Worm (Caenorhabditis elegans) whole organism, L3 larva: ENCODE measurements around the gene dhrr-1.
A peak's percentile ranks its signal among the peaks of the same experiment; 100 is the strongest.

Experiments
- R02D3.7 ChIP-seq: fragments of 150-350 bp; optimal IDR thresholded peaks from 2 replicates; lab custom pipeline; 2014; ENCODE audit warnings: missing biosample characterization, missing genetic modification characterization
- ZK546.5 ChIP-seq: sonication (generic microtip); optimal IDR thresholded peaks from 2 replicates; lab custom pipeline; 2017; ENCODE audit warnings: missing biosample characterization, missing genetic modification characterization
- aly-2 ChIP-seq: fragments of 150-350 bp; optimal IDR thresholded peaks from 2 replicates; lab custom pipeline; 2014; ENCODE audit warnings: missing biosample characterization, missing genetic modification characterization
- ama-1 ChIP-seq: fragments of 150-350 bp; optimal IDR thresholded peaks from 2 replicates; lab custom pipeline; 2018
- ceh-16 ChIP-seq: sonication (generic microtip); optimal IDR thresholded peaks from 2 replicates; lab custom pipeline; 2017; ENCODE audit warnings: missing biosample characterization, missing genetic modification characterization
- ceh-28 ChIP-seq: fragments of 150-350 bp; optimal IDR thresholded peaks from 2 replicates; lab custom pipeline; 2014; ENCODE audit warnings: missing biosample characterization, missing genetic modification reagents, missing genetic modification characterization
- ceh-82 ChIP-seq: fragments of 150-350 bp; optimal IDR thresholded peaks from 2 replicates; lab custom pipeline; 2014; ENCODE audit warnings: missing biosample characterization, missing genetic modification characterization
- ceh-9 ChIP-seq: sonication (generic microtip); optimal IDR thresholded peaks from 2 replicates; lab custom pipeline; 2018; ENCODE audit warnings: missing biosample characterization, missing genetic modification characterization
- egl-5 ChIP-seq: fragments of 150-350 bp; optimal IDR thresholded peaks from 2 replicates; lab custom pipeline; 2017; ENCODE audit warnings: missing biosample characterization, missing genetic modification reagents, missing genetic modification characterization, inconsistent platforms
- elt-1 ChIP-seq: fragments of 150-350 bp; optimal IDR thresholded peaks from 2 replicates; lab custom pipeline; 2014; ENCODE audit warnings: missing biosample characterization, missing genetic modification characterization
- elt-2 ChIP-seq: sonication (generic microtip); optimal IDR thresholded peaks from 2 replicates; lab custom pipeline; 2016; ENCODE audit warnings: missing genetic modification reagents, mild to moderate bottlenecking, missing genetic modification characterization, missing compliant biosample characterization
- eor-1 ChIP-seq, 2 experiments: fragments of 150-350 bp; optimal IDR thresholded peaks; 2 replicates each; lab custom pipeline; 2014 to 2018; ENCODE audit warnings: missing biosample characterization in 2 of 2, missing genetic modification characterization in 2 of 2
- fkh-10 ChIP-seq: sonication (generic microtip); optimal IDR thresholded peaks from 2 replicates; lab custom pipeline; 2017; ENCODE audit warnings: missing biosample characterization, missing genetic modification reagents, missing genetic modification characterization
- fkh-2 ChIP-seq: fragments of 150-350 bp; optimal IDR thresholded peaks from 2 replicates; lab custom pipeline; 2014; ENCODE audit warnings: missing biosample characterization, missing genetic modification reagents, missing genetic modification characterization
- fos-1 ChIP-seq: fragments of 150-350 bp; optimal IDR thresholded peaks from 2 replicates; lab custom pipeline; 2014; ENCODE audit warnings: missing biosample characterization, missing genetic modification characterization
- hmg-11 ChIP-seq: sonication (generic microtip); optimal IDR thresholded peaks from 2 replicates; lab custom pipeline; 2016; ENCODE audit warnings: missing genetic modification characterization, missing compliant biosample characterization
- lin-15B ChIP-seq: fragments of 150-350 bp; optimal IDR thresholded peaks from 2 replicates; lab custom pipeline; 2014; ENCODE audit warnings: missing biosample characterization, missing genetic modification characterization
- lin-39 ChIP-seq: fragments of 150-350 bp; optimal IDR thresholded peaks from 2 replicates; lab custom pipeline; 2018; ENCODE audit warnings: missing biosample characterization, missing genetic modification reagents, missing genetic modification characterization
- lsy-12 ChIP-seq: sonication (generic microtip); optimal IDR thresholded peaks from 2 replicates; lab custom pipeline; 2016; ENCODE audit warnings: mild to moderate bottlenecking, missing genetic modification characterization, missing compliant biosample characterization
- mdl-1 ChIP-seq: fragments of 150-350 bp; optimal IDR thresholded peaks from 2 replicates; lab custom pipeline; 2014; ENCODE audit warnings: missing biosample characterization, missing genetic modification characterization
- mml-1 ChIP-seq: fragments of 150-350 bp; sonication (generic microtip); optimal IDR thresholded peaks from 3 replicates; lab custom pipeline; 2014; ENCODE audit warnings: missing biosample characterization, missing genetic modification characterization
- nfya-1 ChIP-seq: sonication (generic microtip); optimal IDR thresholded peaks from 2 replicates; lab custom pipeline; 2017; ENCODE audit warnings: missing genetic modification characterization, mild to moderate bottlenecking, missing compliant biosample characterization, antibody characterized with exemption, moderate library complexity; ENCODE audit not compliant: insufficient read depth
- nhr-11 ChIP-seq: fragments of 150-350 bp; optimal IDR thresholded peaks from 2 replicates; lab custom pipeline; 2014; ENCODE audit warnings: missing biosample characterization, missing genetic modification characterization
- nhr-12 ChIP-seq: fragments of 150-350 bp; optimal IDR thresholded peaks from 2 replicates; lab custom pipeline; 2014; ENCODE audit warnings: missing biosample characterization, missing genetic modification characterization
- nhr-23 ChIP-seq: fragments of 150-350 bp; optimal IDR thresholded peaks from 2 replicates; lab custom pipeline; 2014; ENCODE audit warnings: missing biosample characterization, missing genetic modification reagents, missing genetic modification characterization
- nhr-25 ChIP-seq: sonication (generic microtip); optimal IDR thresholded peaks from 2 replicates; lab custom pipeline; 2017; ENCODE audit warnings: missing biosample characterization, missing genetic modification characterization
- nhr-43 ChIP-seq: sonication (generic microtip); optimal IDR thresholded peaks from 2 replicates; lab custom pipeline; 2016; ENCODE audit warnings: mild to moderate bottlenecking, missing genetic modification characterization, missing compliant biosample characterization; ENCODE audit not compliant: poor library complexity, severe bottlenecking
- nhr-77 ChIP-seq: fragments of 150-350 bp; optimal IDR thresholded peaks from 2 replicates; lab custom pipeline; 2014; ENCODE audit warnings: missing biosample characterization, missing genetic modification characterization
- pha-4 ChIP-seq: fragments of 150-350 bp; optimal IDR thresholded peaks from 2 replicates; lab custom pipeline; 2014; ENCODE audit warnings: missing biosample characterization, missing genetic modification reagents, missing genetic modification characterization
- pqm-1 ChIP-seq: fragments of 150-350 bp; optimal IDR thresholded peaks from 2 replicates; lab custom pipeline; 2017; ENCODE audit warnings: missing biosample characterization, missing genetic modification characterization, inconsistent platforms
- sea-2 ChIP-seq: fragments of 150-350 bp; sonication (generic microtip); optimal IDR thresholded peaks from 4 replicates; lab custom pipeline; 2014; ENCODE audit warnings: missing biosample characterization, missing genetic modification reagents, missing genetic modification characterization
- skn-1 ChIP-seq: fragments of 150-350 bp; optimal IDR thresholded peaks from 2 replicates; lab custom pipeline; 2014; ENCODE audit warnings: missing biosample characterization, missing genetic modification characterization
- snpc-4 ChIP-seq: fragments of 150-350 bp; optimal IDR thresholded peaks from 2 replicates; lab custom pipeline; 2014; ENCODE audit warnings: missing biosample characterization, missing genetic modification characterization
- tbx-2 ChIP-seq: sonication (generic microtip); optimal IDR thresholded peaks from 2 replicates; lab custom pipeline; 2016; ENCODE audit warnings: mild to moderate bottlenecking, missing genetic modification characterization, missing compliant biosample characterization
- unc-39 ChIP-seq: sonication (generic microtip); optimal IDR thresholded peaks from 4 replicates; lab custom pipeline; 2017; ENCODE audit warnings: missing biosample characterization, missing genetic modification characterization
- unc-62 ChIP-seq: fragments of 150-350 bp; sonication (generic microtip); optimal IDR thresholded peaks from 4 replicates; lab custom pipeline; 2014; ENCODE audit warnings: missing biosample characterization, missing genetic modification reagents, missing genetic modification characterization
- zag-1 ChIP-seq: fragments of 150-350 bp; optimal IDR thresholded peaks from 2 replicates; lab custom pipeline; 2014; ENCODE audit warnings: missing biosample characterization, missing genetic modification characterization
- ztf-11 ChIP-seq: fragments of 150-350 bp; optimal IDR thresholded peaks from 2 replicates; lab custom pipeline; 2014; ENCODE audit warnings: missing biosample characterization, missing genetic modification characterization
- ztf-4 ChIP-seq: fragments of 150-350 bp; optimal IDR thresholded peaks from 2 replicates; lab custom pipeline; 2014; ENCODE audit warnings: missing biosample characterization, missing genetic modification characterization

Gene dhrr-1

ce11 chrIII:8964684-8965283 lies 20.3 kb downstream of the dhrr-1 start:
- TF ChIP-seq fos-1 (tag; lab: Kevin White, UChicago) = no peak
- no peak for TF ChIP-seq tbx-2
- TF ChIP-seq elt-1 = no peak
- no peak for TF ChIP-seq nhr-11
- no peak for TF ChIP-seq ceh-16 (tag; lab: Kevin White, UChicago)
- no peak for TF ChIP-seq ZK546.5 (tag; lab: Kevin White, UChicago)
- no peak for TF ChIP-seq nfya-1 (tag; lab: Kevin White, UChicago)
- TF ChIP-seq sea-2 (GFP tag; lab: Kevin White, UChicago) = no peak
- TF ChIP-seq ceh-9 (tag; lab: Kevin White, UChicago) = no peak
- TF ChIP-seq nhr-23 = no peak
- no peak for TF ChIP-seq unc-62 (GFP tag; lab: Kevin White, UChicago)
- no peak for TF ChIP-seq unc-39 (tag; lab: Kevin White, UChicago)
- no peak for TF ChIP-seq nhr-12 (tag; lab: Kevin White, UChicago)
- no peak for TF ChIP-seq pha-4 (tag; lab: Kevin White, UChicago)
- TF ChIP-seq nhr-77 (tag; lab: Kevin White, UChicago) = no peak
- no peak for TF ChIP-seq R02D3.7 (tag; lab: Kevin White, UChicago)
- no peak for TF ChIP-seq ceh-28 (tag; lab: Kevin White, UChicago)
- TF ChIP-seq ama-1 (lab: Kevin White, UChicago) = no peak
- TF ChIP-seq ztf-4 (tag; lab: Kevin White, UChicago) = no peak
- no peak for TF ChIP-seq pqm-1 (tag; lab: Kevin White, UChicago)

DNA sequence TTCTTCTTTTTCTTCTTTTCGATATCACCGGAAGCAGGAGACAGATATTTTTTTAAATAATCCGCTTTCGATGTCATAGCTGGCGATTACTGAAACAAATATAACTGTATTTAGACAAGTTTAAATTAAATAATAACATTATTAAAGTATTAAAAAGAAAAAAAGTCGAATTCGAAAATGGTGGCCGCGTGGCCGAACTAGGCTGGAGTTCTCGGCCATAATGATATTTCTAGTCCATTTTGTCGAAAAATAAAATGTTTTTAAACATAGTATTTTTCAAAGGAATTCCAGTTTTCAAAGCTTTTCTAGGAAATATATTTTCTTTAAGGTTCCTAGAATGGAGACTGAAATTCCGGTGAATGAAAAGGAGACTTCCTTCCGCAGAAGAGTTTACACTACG lies 23.2 kb downstream of the dhrr-1 start, which contains the start of the genes bud-13 and rpap-2:
bud-13 (minus strand) TSS at position 89 of the 400 bp plus-strand sequence.
rpap-2 (plus strand) TSS at position 329 of the 400 bp plus-strand sequence.
- TF ChIP-seq unc-39 (tag; lab: Kevin White, UChicago) (no peak), fkh-10 (no peak), nhr-77 (tag; lab: Kevin White, UChicago) (no peak), zag-1 (tag; lab: Kevin White, UChicago) (no peak), mml-1 (no peak), unc-62 (GFP tag; lab: Kevin White, UChicago) (no peak), pqm-1 (tag; lab: Kevin White, UChicago) (no peak), ama-1 (lab: Kevin White, UChicago) (no peak), tbx-2 (no peak), sea-2 (GFP tag; lab: Kevin White, UChicago) (no peak), lsy-12 (tag; lab: Kevin White, UChicago) (no peak), ceh-28 (tag; lab: Kevin White, UChicago) (no peak), ceh-82 (no peak), nfya-1 (tag; lab: Kevin White, UChicago) (peak; percentile 12), mdl-1 (tag; lab: Kevin White, UChicago) (no peak), lin-15B (tag; lab: Kevin White, UChicago) (peak; percentile 11)
- TF ChIP-seq, all 47 proteins: peak for 2

DNA sequence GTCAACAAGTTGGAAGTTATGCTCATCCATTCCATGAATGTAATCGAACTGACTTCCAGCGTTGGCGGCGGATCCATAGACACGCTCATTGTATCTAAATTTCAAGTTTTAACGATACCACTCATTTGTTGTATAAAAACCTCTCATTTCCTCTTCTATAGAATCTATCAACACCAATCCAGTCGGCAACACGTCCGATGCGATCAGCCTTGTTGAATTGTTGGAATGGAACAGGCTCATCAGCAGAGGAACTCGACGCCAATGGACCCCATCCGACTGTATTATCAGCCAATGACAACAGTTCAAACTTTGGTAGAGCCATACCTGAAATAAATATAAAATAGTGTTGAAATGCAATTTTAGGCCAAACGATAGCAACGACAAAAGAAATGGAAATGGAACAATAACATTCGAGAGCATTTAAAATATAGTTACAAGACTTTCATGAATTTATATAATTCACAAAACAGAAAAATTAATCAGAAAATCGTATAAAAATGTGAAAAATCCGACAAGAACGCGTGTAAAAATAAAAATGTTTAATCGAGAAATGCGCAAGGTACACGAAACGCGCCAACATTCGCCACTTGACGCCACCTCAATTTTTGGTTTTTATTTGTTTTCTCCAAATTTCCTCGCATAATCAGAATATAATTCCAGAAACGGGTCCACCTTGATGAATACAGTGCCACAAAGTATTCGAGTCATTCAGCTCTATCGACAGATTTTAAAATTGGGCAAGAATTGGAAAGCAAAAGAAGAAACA lies 27.0 kb downstream of the dhrr-1 start, which contains the start of the genes eif-3.D and R08D7.4:
eif-3.D (minus strand) TSS at position 324 of the 766 bp plus-strand sequence.
R08D7.4 (plus strand) TSS at position 638 of the 766 bp plus-strand sequence.
- peak; percentile 57 for TF ChIP-seq nhr-23
- TF ChIP-seq nhr-12 (tag; lab: Kevin White, UChicago) = no peak
- peak; percentile 8 for TF ChIP-seq nhr-25 (tag; lab: Kevin White, UChicago)
- peak; percentile 59 for TF ChIP-seq snpc-4
- no peak for TF ChIP-seq tbx-2
- TF ChIP-seq skn-1 (tag; lab: Kevin White, UChicago) = no peak
- peak; percentile 58 for TF ChIP-seq nfya-1 (tag; lab: Kevin White, UChicago)
- peak; percentile 62 for TF ChIP-seq lin-15B (tag; lab: Kevin White, UChicago)
- no peak for TF ChIP-seq ceh-82
- TF ChIP-seq ztf-11 (tag; lab: Kevin White, UChicago) = no peak
- peak; percentile 23 for TF ChIP-seq nhr-43 (tag; lab: Kevin White, UChicago)
- TF ChIP-seq aly-2 (tag; lab: Kevin White, UChicago) = no peak
- no peak for TF ChIP-seq egl-5
- TF ChIP-seq pha-4 (tag; lab: Kevin White, UChicago) = peak; percentile 76
- TF ChIP-seq eor-1 (tag; optimal IDR thresholded peaks at IDR 0.05; lab: Kevin White, UChicago) = no peak
- no peak for TF ChIP-seq ama-1 (lab: Kevin White, UChicago)
- TF ChIP-seq hmg-11 (tag; lab: Kevin White, UChicago) = peak; percentile 73
- no peak for TF ChIP-seq fkh-2
- TF ChIP-seq mml-1 = no peak
- peak; percentile 40 for TF ChIP-seq elt-2
- peak; percentile 7 for TF ChIP-seq lin-39
- no peak for TF ChIP-seq sea-2 (GFP tag; lab: Kevin White, UChicago)
